Worm (Caenorhabditis elegans) whole organism, L2 larva: ENCODE measurements around the gene Y43B11AR.3.

Source experiments
- C34F6.9 ChIP-seq: fragments of 150-350 bp; optimal IDR thresholded peaks from 2 replicates; lab custom pipeline; 2014; ENCODE audit warnings: missing biosample characterization, missing genetic modification characterization
- F13H6.1 ChIP-seq: sonication (generic microtip); optimal IDR thresholded peaks from 2 replicates; lab custom pipeline; 2016; ENCODE audit warnings: missing genetic modification characterization, missing compliant biosample characterization
- R02D3.7 ChIP-seq: fragments of 150-350 bp; optimal IDR thresholded peaks from 2 replicates; lab custom pipeline; 2014; ENCODE audit warnings: missing biosample characterization, missing genetic modification characterization
- Y55F3AM.14 ChIP-seq: fragments of 200-800 bp; sonication (Bioruptor generic); optimal IDR thresholded peaks from 2 replicates; lab custom pipeline; 2018; ENCODE audit warnings: mild to moderate bottlenecking, missing genetic modification characterization, missing compliant biosample characterization
- ZK546.5 ChIP-seq: sonication (generic microtip); optimal IDR thresholded peaks from 2 replicates; lab custom pipeline; 2017; ENCODE audit warnings: missing biosample characterization, missing genetic modification characterization
- alr-1 ChIP-seq: fragments of 150-350 bp; optimal IDR thresholded peaks from 2 replicates; lab custom pipeline; 2014; ENCODE audit warnings: missing biosample characterization, missing genetic modification characterization
- aly-2 ChIP-seq: fragments of 150-350 bp; optimal IDR thresholded peaks from 2 replicates; lab custom pipeline; 2014; ENCODE audit warnings: missing biosample characterization, missing genetic modification characterization
- ama-1 ChIP-seq: fragments of 150-350 bp; optimal IDR thresholded peaks from 2 replicates; lab custom pipeline; 2018; ENCODE audit warnings: inconsistent platforms
- blmp-1 ChIP-seq: sonication (generic microtip); optimal IDR thresholded peaks from 2 replicates; lab custom pipeline; 2017; ENCODE audit warnings: missing genetic modification characterization, mild to moderate bottlenecking, missing compliant biosample characterization, antibody characterized with exemption, moderate library complexity; ENCODE audit not compliant: insufficient read depth
- crh-2 ChIP-seq: sonication (generic microtip); optimal IDR thresholded peaks from 2 replicates; lab custom pipeline; 2017; ENCODE audit warnings: missing biosample characterization, missing genetic modification characterization
- dmd-4 ChIP-seq: sonication (generic microtip); optimal IDR thresholded peaks from 2 replicates; lab custom pipeline; 2017; ENCODE audit warnings: missing biosample characterization, missing genetic modification characterization
- egl-27 ChIP-seq: sonication (generic microtip); optimal IDR thresholded peaks from 3 replicates; lab custom pipeline; 2017; ENCODE audit warnings: missing biosample characterization, missing genetic modification reagents, missing genetic modification characterization
- elt-1 ChIP-seq: fragments of 150-350 bp; optimal IDR thresholded peaks from 2 replicates; lab custom pipeline; 2014; ENCODE audit warnings: missing biosample characterization, missing genetic modification characterization
- elt-3 ChIP-seq: sonication (generic microtip); optimal IDR thresholded peaks from 2 replicates; lab custom pipeline; 2017; ENCODE audit warnings: missing biosample characterization, missing genetic modification characterization
- fos-1 ChIP-seq: fragments of 150-350 bp; optimal IDR thresholded peaks from 2 replicates; lab custom pipeline; 2014; ENCODE audit warnings: missing biosample characterization, missing genetic modification characterization
- gmeb-1 ChIP-seq: fragments of 150-350 bp; optimal IDR thresholded peaks from 2 replicates; lab custom pipeline; 2014; ENCODE audit warnings: missing biosample characterization, missing genetic modification characterization
- lin-11 ChIP-seq: fragments of 150-350 bp; sonication (generic microtip); optimal IDR thresholded peaks from 2 replicates; lab custom pipeline; 2014; ENCODE audit warnings: missing biosample characterization, missing genetic modification characterization, inconsistent platforms, mixed read lengths
- lin-13 ChIP-seq: fragments of 150-350 bp; optimal IDR thresholded peaks from 2 replicates; lab custom pipeline; 2014; ENCODE audit warnings: missing biosample characterization, missing genetic modification reagents, missing genetic modification characterization
- lin-39 ChIP-seq: fragments of 150-350 bp; optimal IDR thresholded peaks from 2 replicates; lab custom pipeline; 2014; ENCODE audit warnings: missing biosample characterization, missing genetic modification reagents, missing genetic modification characterization
- lsy-2 ChIP-seq, 2 experiments: fragments of 150-350 bp in 1 of 2; sonication (generic microtip) in 1 of 2; optimal IDR thresholded peaks; 2 replicates each; lab custom pipeline; 2014 to 2017; ENCODE audit warnings: missing biosample characterization in 2 of 2, missing genetic modification characterization in 2 of 2
- mab-5 ChIP-seq: fragments of 150-350 bp; optimal IDR thresholded peaks from 2 replicates; lab custom pipeline; 2014; ENCODE audit warnings: missing biosample characterization, missing genetic modification characterization
- mdl-1 ChIP-seq, 2 experiments: fragments of 150-350 bp in 1 of 2; sonication (generic microtip) in 1 of 2; optimal IDR thresholded peaks; 2 replicates each; lab custom pipeline; 2017; ENCODE audit warnings: missing biosample characterization in 2 of 2, missing genetic modification characterization in 2 of 2
- nhr-10 ChIP-seq: sonication (generic microtip); optimal IDR thresholded peaks from 2 replicates; lab custom pipeline; 2017; ENCODE audit warnings: missing biosample characterization, missing genetic modification characterization
- nhr-11 ChIP-seq: fragments of 150-350 bp; optimal IDR thresholded peaks from 2 replicates; lab custom pipeline; 2014; ENCODE audit warnings: missing biosample characterization, missing genetic modification characterization
- nhr-12 ChIP-seq: fragments of 150-350 bp; optimal IDR thresholded peaks from 2 replicates; lab custom pipeline; 2014; ENCODE audit warnings: missing biosample characterization, missing genetic modification characterization
- nhr-129 ChIP-seq: fragments of 150-350 bp; optimal IDR thresholded peaks from 2 replicates; lab custom pipeline; 2014; ENCODE audit warnings: missing biosample characterization, missing genetic modification characterization
- nhr-21 ChIP-seq: fragments of 150-350 bp; optimal IDR thresholded peaks from 2 replicates; lab custom pipeline; 2014; ENCODE audit warnings: missing biosample characterization, missing genetic modification characterization
- nhr-25 ChIP-seq: fragments of 150-350 bp; sonication (generic microtip); optimal IDR thresholded peaks from 3 replicates; lab custom pipeline; 2014; ENCODE audit warnings: missing biosample characterization, missing genetic modification characterization
- nhr-77 ChIP-seq: fragments of 150-350 bp; optimal IDR thresholded peaks from 2 replicates; lab custom pipeline; 2014; ENCODE audit warnings: missing biosample characterization, missing genetic modification characterization
- sem-4 ChIP-seq: fragments of 150-350 bp; optimal IDR thresholded peaks from 2 replicates; lab custom pipeline; 2014; ENCODE audit warnings: missing biosample characterization, missing genetic modification reagents, missing genetic modification characterization
- sma-3 ChIP-seq: sonication (generic microtip); optimal IDR thresholded peaks from 2 replicates; lab custom pipeline; 2016; ENCODE audit warnings: missing genetic modification reagents, missing genetic modification characterization, missing compliant biosample characterization
- sma-9 ChIP-seq, 2 experiments: fragments of 150-350 bp in 1 of 2; sonication (generic microtip) in 1 of 2; optimal IDR thresholded peaks; 2 replicates each; lab custom pipeline; 2014 to 2016; ENCODE audit warnings: missing genetic modification characterization in 2 of 2, mild to moderate bottlenecking in 1 of 2, missing biosample characterization in 1 of 2, missing compliant biosample characterization in 1 of 2, missing genetic modification reagents in 1 of 2, moderate library complexity in 1 of 2
- snpc-4 ChIP-seq: fragments of 150-350 bp; optimal IDR thresholded peaks from 2 replicates; lab custom pipeline; 2014; ENCODE audit warnings: missing biosample characterization, missing genetic modification characterization
- unc-39 ChIP-seq: fragments of 150-350 bp; optimal IDR thresholded peaks from 2 replicates; lab custom pipeline; 2014; ENCODE audit warnings: missing biosample characterization, missing genetic modification characterization
- unc-55 ChIP-seq: fragments of 150-350 bp; sonication (generic microtip); optimal IDR thresholded peaks from 3 replicates; lab custom pipeline; 2014; ENCODE audit warnings: missing biosample characterization, missing genetic modification reagents, missing genetic modification characterization
- unc-62 ChIP-seq: fragments of 150-350 bp; optimal IDR thresholded peaks from 2 replicates; lab custom pipeline; 2014; ENCODE audit warnings: missing biosample characterization, missing genetic modification reagents, missing genetic modification characterization
- ztf-1 ChIP-seq: fragments of 200-800 bp; sonication (Bioruptor generic); conservative IDR thresholded peaks from 2 replicates; pipeline ENCODE4 v1.3.6; 2022; ENCODE audit warnings: missing genetic modification characterization, missing compliant biosample characterization
- ztf-11 ChIP-seq: sonication (generic microtip); optimal IDR thresholded peaks from 2 replicates; lab custom pipeline; 2017; ENCODE audit warnings: missing biosample characterization, missing genetic modification characterization
- ztf-4 ChIP-seq: fragments of 150-350 bp; optimal IDR thresholded peaks from 2 replicates; lab custom pipeline; 2014; ENCODE audit warnings: missing biosample characterization, missing genetic modification characterization

Gene Y43B11AR.3

DNA sequence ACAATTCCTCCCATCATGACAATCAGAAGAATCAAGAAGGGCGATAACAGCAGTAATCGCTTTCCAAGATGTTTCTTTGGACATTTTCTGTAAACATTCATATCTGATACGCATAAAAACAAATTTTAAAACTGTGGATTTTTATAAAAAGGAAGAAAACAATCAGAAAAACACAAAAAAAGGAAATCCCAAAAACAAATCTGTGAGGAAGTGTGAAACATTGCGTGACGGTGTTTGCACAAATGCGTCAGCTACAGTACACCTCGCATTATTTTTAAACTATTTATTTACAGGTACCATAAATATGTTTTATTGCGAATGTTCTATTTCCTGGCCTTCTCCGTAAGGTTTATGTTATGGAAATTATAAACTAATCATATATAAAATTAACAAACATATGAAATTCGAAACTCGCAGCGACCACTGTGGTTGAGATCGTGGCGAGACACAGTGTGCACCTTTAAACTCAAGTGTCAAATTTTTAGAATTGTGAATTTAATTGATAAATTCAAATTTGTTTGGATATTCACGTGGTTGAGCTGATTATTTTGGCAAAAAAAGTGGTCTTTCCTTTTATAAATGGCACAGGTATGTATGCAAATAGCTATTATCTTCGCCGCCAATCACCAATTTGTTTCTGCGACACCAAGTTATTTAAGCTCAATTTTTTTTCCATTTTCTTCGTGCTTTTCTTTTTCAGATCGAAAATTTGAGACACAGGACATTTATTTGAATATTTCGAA lies 38.0 kb upstream of the Y43B11AR.3 start, which contains the start of the genes C34D4.10 and str-48:
Gene C34D4.10 (minus strand): TSS at position 101 of the 743 bp plus-strand sequence.
Gene str-48 (plus strand): TSS at position 693 of the 743 bp plus-strand sequence.
- no peak for TF ChIP-seq unc-62 (GFP tag; lab: Kevin White, UChicago)
- TF ChIP-seq nhr-25 (tag; lab: Kevin White, UChicago), result no peak
- TF ChIP-seq unc-55, result no peak

DNA sequence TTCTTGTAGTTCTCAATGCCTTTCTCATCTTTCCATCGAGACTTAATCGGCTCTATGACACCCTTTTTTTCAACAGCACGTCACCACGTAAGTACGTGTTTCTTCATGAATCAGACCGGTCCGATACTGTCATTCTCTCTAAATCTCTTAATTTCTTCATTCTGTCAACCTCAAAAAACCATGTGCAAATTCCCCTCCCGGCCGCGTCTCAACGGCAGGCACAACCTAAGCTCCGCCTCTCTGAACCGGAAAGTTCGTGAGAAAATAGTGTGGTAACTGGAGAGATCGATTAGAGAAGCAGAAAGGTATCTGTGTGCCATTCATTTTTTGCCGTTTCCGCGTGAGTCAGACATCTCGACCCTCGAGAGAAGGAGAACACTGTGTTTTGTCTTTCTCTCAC lies 31.1 kb upstream of the Y43B11AR.3 start, which contains the start of gene nas-8:
Gene nas-8 (plus strand): TSS at position 301 of the 400 bp plus-strand sequence.
- peak; percentile 11 for TF ChIP-seq fos-1 (tag; lab: Kevin White, UChicago)
- no peak for TF ChIP-seq unc-39 (tag; lab: Kevin White, UChicago)
- no peak for TF ChIP-seq lsy-2 (tag; optimal IDR thresholded peaks at IDR 0.05; lab: Kevin White, UChicago)
- no peak for TF ChIP-seq unc-55
- TF ChIP-seq snpc-4, result no peak
- no peak for TF ChIP-seq lin-11 (tag; lab: Kevin White, UChicago)
- no peak for TF ChIP-seq alr-1 (tag; lab: Kevin White, UChicago)

DNA sequence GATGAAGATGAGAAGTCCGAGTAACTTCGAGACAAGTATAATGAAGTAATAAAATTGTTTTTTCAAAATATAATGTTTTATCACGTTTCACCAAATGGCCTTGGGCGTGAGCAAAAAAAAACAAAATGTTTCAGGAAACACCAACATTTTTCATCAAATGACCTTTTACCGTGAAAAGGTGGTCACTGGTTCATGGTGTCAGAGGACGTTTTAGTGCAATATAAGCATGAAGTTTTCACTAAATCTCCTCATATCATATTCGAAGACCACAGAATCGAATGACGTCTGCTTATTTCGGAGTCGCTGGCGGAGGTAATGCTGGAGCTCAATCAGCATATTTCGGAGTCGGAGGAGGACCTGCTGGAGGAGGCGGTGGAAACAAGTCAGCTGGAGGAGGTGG lies 27.8 kb upstream of the Y43B11AR.3 start, which contains the start of the genes ZC477.7 and ssq-3:
Gene ZC477.7 (minus strand): TSS at position 101 of the 400 bp plus-strand sequence.
Gene ssq-3 (plus strand): TSS at position 251 of the 400 bp plus-strand sequence.
- no peak for TF ChIP-seq lsy-2 (tag; optimal IDR thresholded peaks at IDR 0.05; lab: Kevin White, UChicago)
- no peak for TF ChIP-seq ztf-11 (tag; lab: Kevin White, UChicago)
- no peak for TF ChIP-seq ZK546.5 (tag; lab: Kevin White, UChicago)
- no peak for TF ChIP-seq gmeb-1
- no peak for TF ChIP-seq nhr-11 (tag; lab: Kevin White, UChicago)
- no peak for TF ChIP-seq mdl-1 (tag; optimal IDR thresholded peaks at IDR 0.05; lab: Kevin White, UChicago)
- no peak for TF ChIP-seq Y55F3AM.14 (GFP tag; lab: Kevin White, UChicago)
- TF ChIP-seq unc-55, result no peak
- no peak for TF ChIP-seq sem-4
- TF ChIP-seq nhr-25 (tag; lab: Kevin White, UChicago), result no peak

DNA sequence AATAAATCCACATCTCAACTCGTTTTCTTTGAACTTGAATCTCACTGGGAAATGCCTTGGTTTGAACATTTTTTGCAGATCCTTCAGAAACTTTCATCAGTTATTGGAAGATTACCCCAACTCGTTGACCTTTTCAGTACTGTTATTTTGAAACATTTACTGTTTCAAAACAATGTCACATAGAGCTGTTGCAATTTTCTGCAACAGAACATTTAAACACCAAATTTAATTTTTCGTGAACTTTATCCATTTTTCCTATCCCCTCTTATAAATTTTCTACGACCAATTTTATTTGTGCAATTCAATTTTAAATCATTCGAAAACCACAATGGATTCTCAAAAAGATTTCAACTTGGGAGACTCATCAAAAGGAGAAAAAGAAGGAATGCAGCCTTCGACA lies 24.4 kb upstream of the Y43B11AR.3 start, which contains the start of gene ZC477.2:
Gene ZC477.2 (plus strand): TSS at position 301 of the 400 bp plus-strand sequence.
- no peak for TF ChIP-seq nhr-25 (tag; lab: Kevin White, UChicago)
- no peak for TF ChIP-seq nhr-12 (tag; lab: Kevin White, UChicago)

DNA sequence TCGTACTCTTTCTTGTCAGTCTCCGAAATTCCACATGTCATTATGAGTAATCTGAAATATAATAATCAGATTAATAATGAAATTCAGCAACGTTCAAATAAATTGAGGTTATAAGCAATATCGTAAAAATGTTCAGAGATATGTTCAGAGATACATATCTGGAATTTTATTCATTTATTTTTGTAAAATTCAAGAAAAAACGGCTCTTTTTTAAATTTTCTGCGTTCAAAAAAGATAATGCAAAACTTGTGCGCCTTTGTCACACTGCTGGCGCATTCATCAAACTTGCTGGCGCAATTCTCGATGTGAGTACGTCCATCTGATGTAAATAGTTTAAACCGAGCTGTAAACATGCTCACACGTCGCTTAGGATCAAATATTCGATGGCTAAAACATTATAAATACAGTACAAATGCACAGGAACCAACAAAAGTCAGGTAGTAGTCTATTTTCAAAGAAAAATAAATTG lies 19.7 kb upstream of the Y43B11AR.3 start, which contains the start of the genes rde-8 and ZC477.3:
Gene rde-8 (minus strand): TSS at position 51 of the 469 bp plus-strand sequence.
Gene ZC477.3 (plus strand): TSS at position 282 of the 469 bp plus-strand sequence.
- TF ChIP-seq elt-3 (tag; lab: Kevin White, UChicago) (no peak), ZK546.5 (tag; lab: Kevin White, UChicago) (peak; percentile 15), ama-1 (lab: Kevin White, UChicago) (peak; percentile 22), sma-9 (GFP tag; optimal IDR thresholded peaks at IDR 0.05; lab: Kevin White, UChicago) (peak; percentile 80), sma-9 (tag; optimal IDR thresholded peaks at IDR 0.05; lab: Kevin White, UChicago) (no peak), egl-27 (peak; percentile 45), mab-5 (tag; lab: Kevin White, UChicago) (peak; percentile 41), crh-2 (tag; lab: Kevin White, UChicago) (peak; percentile 80), sma-3 (GFP tag; lab: Kevin White, UChicago) (peak; percentile 36), blmp-1 (tag; lab: Kevin White, UChicago) (no peak), elt-1 (tag; lab: Kevin White, UChicago) (no peak), lin-13 (GFP tag; lab: Kevin White, UChicago) (peak; percentile 50), R02D3.7 (tag; lab: Kevin White, UChicago) (peak; percentile 23), C34F6.9 (peak; percentile 85), unc-55 (no peak), gmeb-1 (peak; percentile 83), F13H6.1 (tag; lab: Kevin White, UChicago) (peak; percentile 66), nhr-10 (peak; percentile 47), fos-1 (tag; lab: Kevin White, UChicago) (peak; percentile 47), aly-2 (tag; lab: Kevin White, UChicago) (no peak), lin-11 (tag; lab: Kevin White, UChicago) (peak; percentile 32), nhr-77 (no peak), snpc-4 (no peak), lsy-2 (tag; optimal IDR thresholded peaks at IDR 0.05; lab: Kevin White, UChicago) (peak; percentile 67 to 89), lin-39 (tag; lab: Kevin White, UChicago) (no peak), nhr-129 (peak; percentile 57), ztf-1 (GFP tag; lab: Robert Waterston, UW) (no peak), alr-1 (tag; lab: Kevin White, UChicago) (no peak), ztf-11 (tag; lab: Kevin White, UChicago) (no peak), nhr-21 (tag; lab: Kevin White, UChicago) (peak; percentile 54), unc-62 (GFP tag; lab: Kevin White, UChicago) (no peak), nhr-25 (tag; lab: Kevin White, UChicago) (peak; percentile 70), ztf-4 (tag; lab: Kevin White, UChicago) (no peak), dmd-4 (tag; lab: Kevin White, UChicago) (no peak), sem-4 (peak; percentile 14)
- TF ChIP-seq, all 48 proteins: peak for 20
